Worm (Caenorhabditis elegans) whole organism, mixed stage, embryonic: ENCODE data around the gene rpl-29.

Experiments used
- elt-3 ChIP-seq: fragments of 150-350 bp; optimal IDR thresholded peaks from 2 replicates; lab custom pipeline; 2014; ENCODE audit warnings: missing biosample characterization, missing genetic modification characterization
- unc-39 ChIP-seq: fragments of 150-350 bp; optimal IDR thresholded peaks from 2 replicates; lab custom pipeline; 2014; ENCODE audit warnings: missing biosample characterization, missing genetic modification characterization

ce11 chrIV:13919207-13919759, 37.3 kb downstream of the rpl-29 start:
- TF ChIP-seq elt-3 (tag; lab: Kevin White, UChicago) (peak; percentile 95), unc-39 (tag; lab: Kevin White, UChicago) (no peak)
